Fruit fly (Drosophila melanogaster) whole organism, embryonic: ENCODE results near the gene saturn.

Experiments
- Blimp-1 ChIP-seq: fragments of 200-800 bp; sonication (Bioruptor generic); optimal IDR thresholded peaks from 3 replicates; lab custom pipeline; 2018; ENCODE audit warnings: missing biosample characterization, missing genetic modification characterization, mild to moderate bottlenecking, moderate library complexity, missing genetic modification reagents
- CG11504 ChIP-seq: fragments of 200-800 bp; sonication (Bioruptor generic); optimal IDR thresholded peaks from 3 replicates; lab custom pipeline; 2019; ENCODE audit warnings: missing biosample characterization, mild to moderate bottlenecking, missing genetic modification characterization, moderate library complexity
- CG13424 ChIP-seq: fragments of 200-800 bp; sonication (Bioruptor generic); optimal IDR thresholded peaks from 2 replicates; lab custom pipeline; 2019; ENCODE audit warnings: missing biosample characterization, mild to moderate bottlenecking, missing genetic modification characterization, moderate library complexity
- CG18262 ChIP-seq: fragments of 200-800 bp; optimal IDR thresholded peaks from 3 replicates; lab custom pipeline; 2019; ENCODE audit warnings: missing biosample characterization, mild to moderate bottlenecking, missing genetic modification characterization, moderate library complexity
- CG31441 ChIP-seq: fragments of 200-800 bp; sonication (Bioruptor generic); IDR thresholded peaks from 2 replicates; pipeline ENCODE4 v1.3.6; 2022; ENCODE audit warnings: missing biosample characterization, missing genetic modification characterization
- CG34224 ChIP-seq: fragments of 200-800 bp; sonication (Bioruptor generic); IDR thresholded peaks from 3 replicates; pipeline ENCODE4 v1.3.6; 2022; ENCODE audit warnings: missing biosample characterization, missing genetic modification characterization; ENCODE audit not compliant: partially characterized antibody
- CG7839 ChIP-seq: fragments of 200-800 bp; sonication (Bioruptor generic); optimal IDR thresholded peaks from 3 replicates; lab custom pipeline; 2018; ENCODE audit warnings: missing biosample characterization, mild to moderate bottlenecking, missing genetic modification characterization, moderate library complexity
- Dek ChIP-seq: fragments of 200-800 bp; sonication (Bioruptor generic); optimal IDR thresholded peaks from 3 replicates; lab custom pipeline; 2019; ENCODE audit warnings: missing biosample characterization, mild to moderate bottlenecking, missing genetic modification characterization, moderate library complexity
- Drgx ChIP-seq: fragments of 200-800 bp; sonication (Bioruptor generic); IDR thresholded peaks from 2 replicates; pipeline ENCODE4 v1.3.6; 2022; ENCODE audit warnings: missing biosample characterization, missing genetic modification characterization
- Ets65A ChIP-seq: fragments of 200-800 bp; sonication (Bioruptor generic); peaks from one replicate; lab custom pipeline; 2016; ENCODE audit warnings: missing biosample characterization, missing genetic modification characterization
- HLHmδ ChIP-seq: fragments of 200-800 bp; sonication (Bioruptor generic); optimal IDR thresholded peaks from 2 replicates; lab custom pipeline; 2018; ENCODE audit warnings: missing biosample characterization, mild to moderate bottlenecking, missing genetic modification characterization, moderate library complexity
- NfI ChIP-seq: fragments of 200-800 bp; sonication (Bioruptor generic); optimal IDR thresholded peaks from 3 replicates; lab custom pipeline; 2018; ENCODE audit warnings: missing biosample characterization, mild to moderate bottlenecking, missing genetic modification characterization, moderate library complexity
- Oli ChIP-seq: fragments of 200-800 bp; sonication (Bioruptor generic); optimal IDR thresholded peaks from 2 replicates; lab custom pipeline; 2018; ENCODE audit warnings: missing biosample characterization, mild to moderate bottlenecking, missing genetic modification characterization, moderate library complexity
- Xrp1 ChIP-seq: fragments of 200-800 bp; sonication (Bioruptor generic); IDR thresholded peaks from 2 replicates; pipeline ENCODE4 v1.3.6; 2022; ENCODE audit warnings: missing biosample characterization, missing genetic modification characterization
- amos ChIP-seq: fragments of 200-800 bp; sonication (Bioruptor generic); IDR thresholded peaks from 2 replicates; pipeline ENCODE4 v1.3.6; 2022; ENCODE audit warnings: missing biosample characterization, missing genetic modification characterization; ENCODE audit not compliant: partially characterized antibody
- corto ChIP-seq: fragments of 200-800 bp; sonication (Bioruptor generic); optimal IDR thresholded peaks from 2 replicates; lab custom pipeline; 2016; ENCODE audit warnings: missing biosample characterization, mild to moderate bottlenecking, missing genetic modification characterization, moderate library complexity
- dati ChIP-seq: fragments of 200-800 bp; sonication (Bioruptor generic); IDR thresholded peaks from 2 replicates; pipeline ENCODE4 v1.3.6; 2022; ENCODE audit warnings: missing biosample characterization, missing genetic modification characterization
- dmrt99B ChIP-seq: fragments of 200-800 bp; sonication (Bioruptor generic); optimal IDR thresholded peaks from 2 replicates; lab custom pipeline; 2018; ENCODE audit warnings: missing biosample characterization, mild to moderate bottlenecking, missing genetic modification characterization, moderate library complexity
- gem ChIP-seq: fragments of 200-800 bp; sonication (Bioruptor generic); optimal IDR thresholded peaks from 2 replicates; lab custom pipeline; 2019; ENCODE audit warnings: missing biosample characterization, mild to moderate bottlenecking, missing genetic modification characterization, moderate library complexity
- grau ChIP-seq: fragments of 200-800 bp; optimal IDR thresholded peaks from 3 replicates; lab custom pipeline; 2019; ENCODE audit warnings: missing biosample characterization, mild to moderate bottlenecking, missing genetic modification characterization, moderate library complexity
- ind ChIP-seq: fragments of 200-800 bp; sonication (Bioruptor generic); optimal IDR thresholded peaks from 3 replicates; lab custom pipeline; 2016; ENCODE audit warnings: missing biosample characterization, missing genetic modification characterization
- nmo ChIP-seq: fragments of 200-800 bp; sonication (Bioruptor generic); optimal IDR thresholded peaks from 2 replicates; lab custom pipeline; 2018; ENCODE audit warnings: missing biosample characterization, mild to moderate bottlenecking, missing genetic modification characterization, moderate library complexity
- nom ChIP-seq: fragments of 200-800 bp; sonication (Bioruptor generic); optimal IDR thresholded peaks from 2 replicates; lab custom pipeline; 2017; ENCODE audit warnings: missing biosample characterization, missing genetic modification characterization, mild to moderate bottlenecking, moderate library complexity, missing genetic modification reagents
- p53 ChIP-seq: fragments of 200-800 bp; sonication (Bioruptor generic); optimal IDR thresholded peaks from 2 replicates; lab custom pipeline; 2016; ENCODE audit warnings: missing biosample characterization, missing genetic modification characterization
- phol ChIP-seq: fragments of 200-800 bp; sonication (Bioruptor generic); optimal IDR thresholded peaks from 3 replicates; lab custom pipeline; 2018; ENCODE audit warnings: missing biosample characterization, mild to moderate bottlenecking, missing genetic modification characterization, moderate library complexity
- prd ChIP-seq, 3 experiments: fragments of >200 bp in 2 of 3; fragments of 200-800 bp in 1 of 3; sonication (Bioruptor generic) in 1 of 3; optimal IDR thresholded peaks in 2 of 3; IDR thresholded peaks in 1 of 3; 2 replicates in 2 of 3; 3 replicates in 1 of 3; pipeline versions ENCODE4 v1.3.6 to Lab custom; 2017 to 2022; ENCODE audit warnings: missing biosample characterization in 1 of 3, missing genetic modification characterization in 1 of 3
- sens ChIP-seq: fragments of 200-800 bp; sonication (Bioruptor generic); peaks from one replicate; lab custom pipeline; 2016; ENCODE audit warnings: missing biosample characterization, missing genetic modification characterization
- sob ChIP-seq: fragments of 200-800 bp; sonication (Bioruptor generic); IDR thresholded peaks from 2 replicates; pipeline ENCODE4 v1.3.6; 2022; ENCODE audit warnings: missing biosample characterization, missing genetic modification characterization
- zfh1 ChIP-seq: fragments of 200-800 bp; sonication (Bioruptor generic); IDR thresholded peaks from 3 replicates; pipeline ENCODE4 v1.3.6; 2022; ENCODE audit warnings: missing biosample characterization, missing genetic modification characterization

Gene saturn

DNA sequence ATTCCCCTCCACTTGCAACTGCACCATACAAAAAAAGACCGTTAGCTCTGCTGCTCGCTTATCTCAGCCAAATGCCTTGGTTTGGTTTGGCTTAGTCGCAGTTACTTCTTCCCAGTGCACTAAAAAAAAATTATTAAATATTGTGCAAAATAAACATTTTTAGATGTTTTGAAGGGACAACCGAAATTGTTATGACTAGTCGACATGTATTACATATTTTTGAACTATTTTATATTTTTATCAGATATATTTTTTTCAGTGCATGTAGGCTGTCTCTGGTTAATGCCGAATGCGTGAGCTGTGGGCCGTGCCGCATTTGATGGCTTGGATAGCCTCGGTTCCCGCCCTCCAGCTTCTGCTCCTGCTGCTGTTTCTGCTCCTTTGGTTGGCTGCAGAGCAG is 36.2 kb downstream of the saturn start (continued):
- TF ChIP-seq dmrt99B (tag; lab: Kevin White, UChicago) = no peak

- no peak for TF ChIP-seq amos (GFP tag; lab: Robert Waterston, UW)
- peak; percentile 1 for TF ChIP-seq corto (GFP tag; lab: Kevin White, UChicago)
- peak; percentile 17 for TF ChIP-seq nom (GFP tag; lab: Kevin White, UChicago)
These were observed 37.9 kb downstream of the saturn start for dm6 chr3L:14241065-14241464.

- peak; percentile 3 for TF ChIP-seq Oli (tag; lab: Kevin White, UChicago)
- TF ChIP-seq CG7839 = peak; percentile 10
- TF ChIP-seq CG18262 (tag; lab: Kevin White, UChicago) = peak; percentile 45
- TF ChIP-seq dmrt99B (tag; lab: Kevin White, UChicago) = peak; percentile 15
- TF ChIP-seq p53 = no peak
- no peak for TF ChIP-seq dati (GFP tag; lab: Robert Waterston, UW)
- no peak for TF ChIP-seq grau
- TF ChIP-seq Ets65A (GFP tag; lab: Kevin White, UChicago) = peak; percentile 78
- TF ChIP-seq sens = peak; percentile 64
- TF ChIP-seq Blimp-1 (GFP tag; lab: Kevin White, UChicago) = peak; percentile 35
- peak; percentile 4 for TF ChIP-seq nmo
- peak; percentile 1 for TF ChIP-seq CG13424 (tag; lab: Kevin White, UChicago)
- peak; percentile 29 for TF ChIP-seq phol (tag; lab: Kevin White, UChicago)
- no peak for TF ChIP-seq HLHmδ
- TF ChIP-seq zfh1 (GFP tag; lab: Robert Waterston, UW) = no peak
- TF ChIP-seq Dek (tag; lab: Kevin White, UChicago) = no peak
- peak; percentile 74 for TF ChIP-seq Drgx (GFP tag; lab: Robert Waterston, UW)
- no peak for TF ChIP-seq sob (GFP tag; lab: Robert Waterston, UW)
- no peak for TF ChIP-seq CG34224 (GFP tag; lab: Robert Waterston, UW)
- no peak for TF ChIP-seq NfI (GFP tag; lab: Kevin White, UChicago)
- peak; percentile 52 for TF ChIP-seq nom (GFP tag; lab: Kevin White, UChicago)
- TF ChIP-seq Xrp1 (GFP tag; lab: Robert Waterston, UW) = peak; percentile 42; the same call in 1 of the 2 replicates
- TF ChIP-seq CG31441 (GFP tag; lab: Robert Waterston, UW) = 0 out of 2 replicates have a peak, but pooled peaks have one; percentile 34
- peak; percentile 1 for TF ChIP-seq ind (GFP tag; lab: Kevin White, UChicago)
- TF ChIP-seq gem (tag; lab: Kevin White, UChicago) = peak; percentile 25
- TF ChIP-seq CG11504 (tag; lab: Kevin White, UChicago) = peak; percentile 23
- no peak for TF ChIP-seq prd (optimal IDR thresholded peaks at IDR 0.05; lab: Kevin White, UChicago)
- TF ChIP-seq prd (GFP tag; IDR thresholded peaks at IDR 0.05; lab: Robert Waterston, UW) = peak; percentile 10; the same call in 1 of the 3 replicates
These were observed 50.3 kb downstream of the saturn start for dm6 chr3L:14253455-14253854.
